Fruit fly (Drosophila melanogaster) whole organism, embryonic: ENCODE results near the gene CG14100.
A peak's percentile ranks its signal among the peaks of the same experiment; 100 is the strongest.

Source experiments
- Antp ChIP-seq: fragments of 200-800 bp; sonication (Bioruptor generic); optimal IDR thresholded peaks from 3 replicates; lab custom pipeline; 2016; ENCODE audit warnings: missing biosample characterization, missing genetic modification characterization
- CG10654 ChIP-seq: fragments of 200-800 bp; sonication (Bioruptor generic); optimal IDR thresholded peaks from 2 replicates; lab custom pipeline; 2016; ENCODE audit warnings: missing biosample characterization, missing genetic modification characterization
- CG1233 ChIP-seq: fragments of 200-800 bp; sonication (Bioruptor generic); optimal IDR thresholded peaks from 4 replicates; lab custom pipeline; 2018; ENCODE audit warnings: missing biosample characterization, mild to moderate bottlenecking, missing genetic modification characterization
- CG12659 ChIP-seq: fragments of 200-800 bp; sonication (Bioruptor generic); optimal IDR thresholded peaks from 3 replicates; lab custom pipeline; 2017; ENCODE audit warnings: mild to moderate bottlenecking, missing biosample characterization, missing genetic modification reagents, missing genetic modification characterization
- CG14860 ChIP-seq: fragments of 200-800 bp; sonication (Bioruptor generic); IDR thresholded peaks from 3 replicates; pipeline ENCODE4 v1.3.6; 2022; ENCODE audit warnings: missing biosample characterization, missing genetic modification characterization; ENCODE audit not compliant: partially characterized antibody
- CG15696 ChIP-seq: fragments of 200-800 bp; sonication (Bioruptor generic); optimal IDR thresholded peaks from 2 replicates; lab custom pipeline; 2019; ENCODE audit warnings: missing biosample characterization, mild to moderate bottlenecking, missing genetic modification characterization, moderate library complexity
- CG16813 ChIP-seq: fragments of 200-800 bp; sonication (Bioruptor generic); IDR thresholded peaks from 3 replicates; pipeline ENCODE4 v1.3.6; 2022; ENCODE audit warnings: missing biosample characterization, missing genetic modification characterization; ENCODE audit not compliant: partially characterized antibody
- CG17612 ChIP-seq: fragments of 200-800 bp; sonication (Bioruptor generic); IDR thresholded peaks from 2 replicates; pipeline ENCODE4 v1.3.6; 2022; ENCODE audit warnings: missing biosample characterization, missing genetic modification characterization
- CG18011 ChIP-seq: fragments of 200-800 bp; sonication (Bioruptor generic); optimal IDR thresholded peaks from 2 replicates; lab custom pipeline; 2017; ENCODE audit warnings: missing biosample characterization, missing genetic modification characterization, mild to moderate bottlenecking, moderate library complexity, missing genotype
- CG2889 ChIP-seq: fragments of 200-800 bp; sonication (Bioruptor generic); IDR thresholded peaks from 3 replicates; pipeline ENCODE4 v1.3.6; 2022; ENCODE audit warnings: missing biosample characterization, missing genetic modification characterization
- CG33557 ChIP-seq: fragments of 200-800 bp; sonication (Bioruptor generic); optimal IDR thresholded peaks from 2 replicates; lab custom pipeline; 2019; ENCODE audit warnings: missing biosample characterization, mild to moderate bottlenecking, missing genetic modification characterization, moderate library complexity
- CG34224 ChIP-seq: fragments of 200-800 bp; sonication (Bioruptor generic); IDR thresholded peaks from 3 replicates; pipeline ENCODE4 v1.3.6; 2022; ENCODE audit warnings: missing biosample characterization, missing genetic modification characterization; ENCODE audit not compliant: partially characterized antibody
- CG42726 ChIP-seq: fragments of 200-800 bp; sonication (Bioruptor generic); IDR thresholded peaks from 2 replicates; pipeline ENCODE4 v1.3.6; 2022; ENCODE audit warnings: missing biosample characterization, missing genetic modification characterization; ENCODE audit not compliant: partially characterized antibody
- CG4404 ChIP-seq: fragments of 200-800 bp; sonication (Bioruptor generic); IDR thresholded peaks from 2 replicates; pipeline ENCODE4 v1.3.6; 2022; ENCODE audit warnings: missing biosample characterization, missing genetic modification characterization
- CG7745 ChIP-seq: fragments of 200-800 bp; sonication (Bioruptor generic); optimal IDR thresholded peaks from 2 replicates; lab custom pipeline; 2018; ENCODE audit warnings: missing biosample characterization, mild to moderate bottlenecking, missing genetic modification characterization, moderate library complexity
- CG7963 ChIP-seq: fragments of 200-800 bp; sonication (Bioruptor generic); IDR thresholded peaks from 3 replicates; pipeline ENCODE4 v1.3.6; 2022; ENCODE audit warnings: missing biosample characterization, missing genetic modification characterization; ENCODE audit not compliant: partially characterized antibody
- CG8765 ChIP-seq: fragments of 200-800 bp; sonication (Bioruptor generic); IDR thresholded peaks from 2 replicates; pipeline ENCODE4 v1.3.6; 2022; ENCODE audit warnings: missing biosample characterization, missing genetic modification characterization
- CG9609 ChIP-seq: fragments of 200-800 bp; sonication (Bioruptor generic); optimal IDR thresholded peaks from 3 replicates; lab custom pipeline; 2016; ENCODE audit warnings: missing biosample characterization, missing genetic modification characterization
- Dp ChIP-seq: fragments of 200-800 bp; sonication (Bioruptor generic); optimal IDR thresholded peaks from 2 replicates; lab custom pipeline; 2018; ENCODE audit warnings: missing biosample characterization, mild to moderate bottlenecking, missing genetic modification characterization, moderate library complexity
- Dref ChIP-seq: fragments of 200-800 bp; sonication (Bioruptor generic); IDR thresholded peaks from 2 replicates; pipeline ENCODE4 v1.3.6; 2022; ENCODE audit warnings: missing biosample characterization, missing genetic modification characterization
- Fer1 ChIP-seq: fragments of 200-800 bp; sonication (Bioruptor generic); optimal IDR thresholded peaks from 2 replicates; lab custom pipeline; 2017; ENCODE audit warnings: missing biosample characterization, mild to moderate bottlenecking, missing genetic modification characterization
- Gsc ChIP-seq: fragments of 200-800 bp; sonication (Bioruptor generic); IDR thresholded peaks from 2 replicates; pipeline ENCODE4 v1.3.6; 2022; ENCODE audit warnings: missing biosample characterization, missing genetic modification characterization
- HLH4C ChIP-seq: fragments of 200-800 bp; sonication (Bioruptor generic); IDR thresholded peaks from 3 replicates; pipeline ENCODE4 v1.3.6; 2022; ENCODE audit warnings: missing biosample characterization, missing genetic modification characterization; ENCODE audit not compliant: partially characterized antibody
- HmgZ ChIP-seq: fragments of 200-800 bp; sonication (Bioruptor generic); optimal IDR thresholded peaks from 2 replicates; lab custom pipeline; 2018; ENCODE audit warnings: missing biosample characterization, mild to moderate bottlenecking, missing genetic modification characterization
- Hr51 ChIP-seq, 2 experiments: fragments of 200-800 bp; sonication (Bioruptor generic); optimal IDR thresholded peaks; 2 replicates in 1 of 2; 3 replicates in 1 of 2; lab custom pipeline; 2016 to 2018; ENCODE audit warnings: missing biosample characterization in 2 of 2, missing genetic modification characterization in 2 of 2, mild to moderate bottlenecking in 1 of 2, moderate library complexity in 1 of 2
- Kr ChIP-seq: fragments of 200-800 bp; sonication (Bioruptor generic); optimal IDR thresholded peaks from 2 replicates; lab custom pipeline; 2017; ENCODE audit warnings: missing biosample characterization, mild to moderate bottlenecking, missing genetic modification characterization
- NC2β ChIP-seq: fragments of 200-800 bp; sonication (Bioruptor generic); optimal IDR thresholded peaks from 2 replicates; lab custom pipeline; 2016; ENCODE audit warnings: missing biosample characterization, missing genetic modification characterization
- NK7.1 ChIP-seq: fragments of 200-800 bp; sonication (Bioruptor generic); optimal IDR thresholded peaks from 3 replicates; lab custom pipeline; 2016; ENCODE audit warnings: missing biosample characterization, missing genetic modification characterization
- Taf1 ChIP-seq: fragments of 200-800 bp; sonication (Bioruptor generic); IDR thresholded peaks from 2 replicates; pipeline ENCODE4 v1.3.6; 2022; ENCODE audit warnings: missing biosample characterization, missing genetic modification characterization
- bab2 ChIP-seq: fragments of 200-800 bp; sonication (Bioruptor generic); optimal IDR thresholded peaks from 2 replicates; lab custom pipeline; 2016; ENCODE audit warnings: missing biosample characterization, missing genetic modification characterization
- btn ChIP-seq: fragments of 200-800 bp; sonication (Bioruptor generic); optimal IDR thresholded peaks from 2 replicates; lab custom pipeline; 2016; ENCODE audit warnings: missing biosample characterization, missing genetic modification characterization
- cas ChIP-seq: fragments of 200-800 bp; sonication (Bioruptor generic); IDR thresholded peaks from 2 replicates; pipeline ENCODE4 v1.3.6; 2022; ENCODE audit warnings: missing biosample characterization, missing genetic modification characterization
- cato ChIP-seq: fragments of 200-800 bp; sonication (Bioruptor generic); optimal IDR thresholded peaks from 2 replicates; lab custom pipeline; 2016; ENCODE audit warnings: missing biosample characterization, missing genetic modification characterization, borderline replicate concordance
- corto ChIP-seq: fragments of 200-800 bp; sonication (Bioruptor generic); optimal IDR thresholded peaks from 2 replicates; lab custom pipeline; 2016; ENCODE audit warnings: missing biosample characterization, mild to moderate bottlenecking, missing genetic modification characterization, moderate library complexity
- dysf ChIP-seq: fragments of 200-800 bp; sonication (Bioruptor generic); IDR thresholded peaks from 3 replicates; pipeline ENCODE4 v1.3.6; 2022; ENCODE audit warnings: missing biosample characterization, missing genetic modification characterization
- eve ChIP-seq, 2 experiments: fragments of >200 bp; optimal IDR thresholded peaks; 2 replicates each; lab custom pipeline; 2017; ENCODE audit warnings: missing biosample characterization in 2 of 2, missing genetic modification characterization in 2 of 2
- ewg ChIP-seq: fragments of 200-800 bp; sonication (Bioruptor generic); optimal IDR thresholded peaks from 3 replicates; lab custom pipeline; 2017; ENCODE audit warnings: mild to moderate bottlenecking, missing biosample characterization, missing genetic modification reagents, missing genetic modification characterization
- fd64A ChIP-seq: fragments of 200-800 bp; sonication (Bioruptor generic); optimal IDR thresholded peaks from 3 replicates; lab custom pipeline; 2018; ENCODE audit warnings: missing biosample characterization, mild to moderate bottlenecking, missing genetic modification characterization
- gcm ChIP-seq: fragments of 200-800 bp; sonication (Bioruptor generic); optimal IDR thresholded peaks from 2 replicates; lab custom pipeline; 2019; ENCODE audit warnings: missing biosample characterization, mild to moderate bottlenecking, missing genetic modification characterization, moderate library complexity
- gsb ChIP-seq: fragments of 200-800 bp; sonication (Bioruptor generic); IDR thresholded peaks from 2 replicates; pipeline ENCODE4 v1.3.6; 2022; ENCODE audit warnings: missing biosample characterization, missing genetic modification characterization
- kah ChIP-seq: fragments of 200-800 bp; sonication (Bioruptor generic); optimal IDR thresholded peaks from 2 replicates; lab custom pipeline; 2018; ENCODE audit warnings: missing biosample characterization, mild to moderate bottlenecking, missing genetic modification characterization
- lab ChIP-seq: fragments of 200-800 bp; sonication (Bioruptor generic); optimal IDR thresholded peaks from 3 replicates; lab custom pipeline; 2017; ENCODE audit warnings: missing biosample characterization, missing genetic modification characterization, mild to moderate bottlenecking, moderate library complexity, missing genetic modification reagents
- onecut ChIP-seq: fragments of 200-800 bp; sonication (Bioruptor generic); IDR thresholded peaks from 2 replicates; pipeline ENCODE4 v1.3.6; 2022; ENCODE audit warnings: missing biosample characterization, missing genetic modification characterization
- phol ChIP-seq: fragments of 200-800 bp; sonication (Bioruptor generic); optimal IDR thresholded peaks from 3 replicates; lab custom pipeline; 2018; ENCODE audit warnings: missing biosample characterization, mild to moderate bottlenecking, missing genetic modification characterization, moderate library complexity
- prd ChIP-seq, 3 experiments: fragments of >200 bp in 2 of 3; fragments of 200-800 bp in 1 of 3; sonication (Bioruptor generic) in 1 of 3; optimal IDR thresholded peaks in 2 of 3; IDR thresholded peaks in 1 of 3; 2 replicates in 2 of 3; 3 replicates in 1 of 3; pipeline versions ENCODE4 v1.3.6 to Lab custom; 2017 to 2022; ENCODE audit warnings: missing biosample characterization in 1 of 3, missing genetic modification characterization in 1 of 3
- shn ChIP-seq: fragments of 200-800 bp; sonication (Bioruptor generic); optimal IDR thresholded peaks from 3 replicates; lab custom pipeline; 2016; ENCODE audit warnings: missing biosample characterization, missing genetic modification characterization
- sna ChIP-seq: fragments of 200-800 bp; sonication (Bioruptor generic); IDR thresholded peaks from 2 replicates; pipeline ENCODE4 v1.3.6; 2022; ENCODE audit warnings: missing biosample characterization, missing genetic modification characterization; ENCODE audit not compliant: partially characterized antibody
- sob ChIP-seq: fragments of 200-800 bp; sonication (Bioruptor generic); IDR thresholded peaks from 2 replicates; pipeline ENCODE4 v1.3.6; 2022; ENCODE audit warnings: missing biosample characterization, missing genetic modification characterization
- tin ChIP-seq: fragments of 200-800 bp; sonication (Bioruptor generic); optimal IDR thresholded peaks from 3 replicates; lab custom pipeline; 2016; ENCODE audit warnings: missing biosample characterization, missing genetic modification characterization

The CG14100 gene

DNA sequence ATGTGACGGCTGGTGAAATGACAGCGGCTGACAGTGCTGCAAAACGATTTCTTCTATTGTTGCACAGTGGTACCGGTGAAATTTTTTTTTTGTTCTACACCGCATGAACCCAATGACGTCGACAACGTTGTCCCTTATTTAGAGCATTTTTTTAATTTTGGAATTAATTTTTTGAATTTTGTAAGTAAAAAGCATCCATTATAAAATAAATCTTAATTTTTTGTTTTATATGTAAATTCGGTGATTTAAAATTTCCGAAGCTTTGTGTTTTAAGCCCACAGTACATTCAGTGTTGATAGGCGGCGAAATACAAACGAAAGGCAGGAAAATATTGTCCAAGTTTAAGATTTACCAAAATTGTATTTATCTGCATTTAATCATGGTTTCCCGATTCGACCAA is 21.8 kb upstream of the CG14100 start, which contains the start of the genes Lon and PIG-F (continued):
- TF ChIP-seq Gsc (peak; percentile 96), cato (peak; percentile 99), HLH4C (GFP tag; lab: Robert Waterston, UW) (peak; percentile 71), prd (optimal IDR thresholded peaks at IDR 0.05; lab: Kevin White, UChicago) (no peak), prd (GFP tag; IDR thresholded peaks at IDR 0.05; lab: Robert Waterston, UW) (peak; percentile 99), sob (GFP tag; lab: Robert Waterston, UW) (peak; percentile 99), CG9609 (GFP tag; lab: Kevin White, UChicago) (peak; percentile 98), Taf1 (GFP tag; lab: Robert Waterston, UW) (peak; percentile 97), dysf (GFP tag; lab: Robert Waterston, UW) (peak; percentile 99), Hr51 (GFP tag; optimal IDR thresholded peaks at IDR 0.05; lab: Kevin White, UChicago) (peak; percentile 99), tin (GFP tag; lab: Kevin White, UChicago) (peak; percentile 100), CG2889 (GFP tag; lab: Robert Waterston, UW) (peak; percentile 97), CG4404 (peak; percentile 99), onecut (GFP tag; lab: Robert Waterston, UW) (peak; percentile 96), CG15696 (peak; percentile 100), CG18011 (GFP tag; lab: Kevin White, UChicago) (peak; percentile 93), btn (GFP tag; lab: Kevin White, UChicago) (peak; percentile 89), CG42726 (GFP tag; lab: Robert Waterston, UW) (0 out of 2 replicates have a peak, but pooled peaks have one; percentile 32), CG7745 (tag; lab: Kevin White, UChicago) (peak; percentile 88), CG12659 (GFP tag; lab: Kevin White, UChicago) (peak; percentile 100), bab2 (GFP tag; lab: Kevin White, UChicago) (peak; percentile 98), corto (GFP tag; lab: Kevin White, UChicago) (peak; percentile 96), ewg (GFP tag; lab: Kevin White, UChicago) (peak; percentile 98), CG1233 (GFP tag; lab: Kevin White, UChicago) (peak; percentile 99), gsb (GFP tag; lab: Robert Waterston, UW) (peak; percentile 96), gcm (GFP tag; lab: Kevin White, UChicago) (peak; percentile 99), CG17612 (GFP tag; lab: Robert Waterston, UW) (peak; percentile 95), Kr (peak; percentile 95), CG33557 (GFP tag; lab: Kevin White, UChicago) (peak; percentile 100), shn (GFP tag; lab: Kevin White, UChicago) (peak; percentile 97), NC2β (peak; percentile 97), CG16813 (GFP tag; lab: Robert Waterston, UW) (peak; percentile 74), CG8765 (GFP tag; lab: Robert Waterston, UW) (peak; percentile 98), NK7.1 (GFP tag; lab: Kevin White, UChicago) (peak; percentile 93), HmgZ (peak; percentile 98), Antp (GFP tag; lab: Kevin White, UChicago) (peak; percentile 98), Fer1 (GFP tag; lab: Kevin White, UChicago) (peak; percentile 99), cas (peak; percentile 96), CG14860 (GFP tag; lab: Robert Waterston, UW) (peak; percentile 75), Dref (GFP tag; lab: Robert Waterston, UW) (peak; percentile 43), phol (tag; lab: Kevin White, UChicago) (peak; percentile 99), CG10654 (GFP tag; lab: Kevin White, UChicago) (peak; percentile 99), Dp (GFP tag; lab: Kevin White, UChicago) (peak; percentile 55), eve (GFP tag; optimal IDR thresholded peaks at IDR 0.05; lab: Kevin White, UChicago) (peak in 1 of 2 experiments; percentile 71), CG34224 (GFP tag; lab: Robert Waterston, UW) (peak; percentile 60; the same call in 2 of the 3 replicates), kah (GFP tag; lab: Kevin White, UChicago) (peak; percentile 97), sna (GFP tag; lab: Robert Waterston, UW) (peak; percentile 62; the same call in 1 of the 2 replicates), CG7963 (GFP tag; lab: Robert Waterston, UW) (peak; percentile 58), lab (GFP tag; lab: Kevin White, UChicago) (peak; percentile 99), fd64A (GFP tag; lab: Kevin White, UChicago) (peak; percentile 95)
